Fruit fly (Drosophila melanogaster): Measurements from ENCODE around the gene eag.

Gene eag

dm6 chrX:15022219-15022618 lies 66.9 kb downstream of the eag start (continued):
- TF ChIP-seq HLH3B (GFP tag; IDR thresholded peaks at IDR 0.05) (peak; percentile 86), CG18476 (GFP tag; optimal IDR thresholded peaks at IDR 0.05) (peak; percentile 70), sna (GFP tag; IDR thresholded peaks at IDR 0.05; ENCODE audit: partially characterized antibody) (no peak), bowl (GFP tag; IDR thresholded peaks at IDR 0.05) (no peak), CkIIα-i1 (GFP tag; IDR thresholded peaks at IDR 0.05) (peak; percentile 46; the same call in 1 of the 2 replicates), CG1529 (GFP tag; optimal IDR thresholded peaks at IDR 0.05) (peak; percentile 73), CG11093 (GFP tag; IDR thresholded peaks at IDR 0.05) (peak; percentile 56; the same call in 2 of the 3 replicates), ab (GFP tag; optimal IDR thresholded peaks at IDR 0.05) (peak; percentile 15), CG17361 (GFP tag; IDR thresholded peaks at IDR 0.05) (peak; percentile 90), stc (GFP tag; IDR thresholded peaks at IDR 0.05) (peak; percentile 85), so (GFP tag; IDR thresholded peaks at IDR 0.05) (peak; percentile 81; the same call in 2 of the 3 replicates), CG2120 (GFP tag; optimal IDR thresholded peaks at IDR 0.05) (peak; percentile 87), CG15514 (GFP tag; optimal IDR thresholded peaks at IDR 0.05) (peak; percentile 74), CG2712 (tag; optimal IDR thresholded peaks at IDR 0.05) (peak; percentile 90), Eip74EF (GFP tag; optimal IDR thresholded peaks at IDR 0.05) (peak in 1 of 2 experiments; percentile 90), CG17568 (GFP tag; optimal IDR thresholded peaks at IDR 0.05) (peak; percentile 71), B-H1 (GFP tag; IDR thresholded peaks at IDR 0.05) (peak; percentile 52; the same call in 2 of the 3 replicates), repo (GFP tag; optimal IDR thresholded peaks at IDR 0.05) (peak; percentile 88), Stat92E (GFP tag; optimal IDR thresholded peaks at IDR 0.05) (no peak), fd64A (GFP tag; optimal IDR thresholded peaks at IDR 0.05) (peak; percentile 64), hbn (GFP tag; IDR thresholded peaks at IDR 0.05; ENCODE audit: partially characterized antibody) (no peak), prd (optimal IDR thresholded peaks at IDR 0.05) (no peak), prd (GFP tag; IDR thresholded peaks at IDR 0.05) (peak; percentile 87), gce (GFP tag; IDR thresholded peaks at IDR 0.05) (peak; percentile 63; the same call in 1 of the 3 replicates), CG3838 (GFP tag; optimal IDR thresholded peaks at IDR 0.05) (peak; percentile 10), CG4854 (GFP tag; optimal IDR thresholded peaks at IDR 0.05) (peak; percentile 71), CG6689 (GFP tag; IDR thresholded peaks at IDR 0.05) (peak; percentile 74), Sry-δ (GFP tag; optimal IDR thresholded peaks at IDR 0.05) (peak; percentile 59), ac (GFP tag; optimal IDR thresholded peaks at IDR 0.05) (peak; percentile 56), E2f1 (GFP tag; IDR thresholded peaks at IDR 0.05) (peak; percentile 70), BtbVII (GFP tag; optimal IDR thresholded peaks at IDR 0.05) (peak; percentile 79), CG13123 (GFP tag; optimal IDR thresholded peaks at IDR 0.05) (peak; percentile 58), sisA (GFP tag; IDR thresholded peaks at IDR 0.05) (peak; percentile 84), dm (GFP tag; optimal IDR thresholded peaks at IDR 0.05) (peak; percentile 80), tna (GFP tag; IDR thresholded peaks at IDR 0.05; ENCODE audit: partially characterized antibody) (no peak), CG10654 (GFP tag; optimal IDR thresholded peaks at IDR 0.05) (peak; percentile 75), chm (GFP tag; IDR thresholded peaks at IDR 0.05) (peak; percentile 90), CG7745 (tag; optimal IDR thresholded peaks at IDR 0.05) (no peak), sqz (GFP tag; optimal IDR thresholded peaks at IDR 0.05) (peak; percentile 65), CG34224 (GFP tag; IDR thresholded peaks at IDR 0.05; ENCODE audit: partially characterized antibody) (no peak), Camta (GFP tag; optimal IDR thresholded peaks at IDR 0.05) (peak; percentile 88), kay (GFP tag; optimal IDR thresholded peaks at IDR 0.05) (peak; percentile 59)

- TF ChIP-seq CG31388 (GFP tag; optimal IDR thresholded peaks at IDR 0.05) (no peak), D19A (tag; optimal IDR thresholded peaks at IDR 0.05) (peak; percentile 24)
Observed at dm6 chrX:15023395-15023794, 68.1 kb downstream of the eag start.
